Worm (Caenorhabditis elegans) whole organism, L4 larva: ENCODE data around the gene F19C6.4.

Source experiments
- F26F4.8 ChIP-seq: fragments of 200-800 bp; sonication (Bioruptor generic); conservative IDR thresholded peaks from 2 replicates; pipeline ENCODE4 v1.3.6; 2022; ENCODE audit warnings: missing genetic modification characterization, missing compliant biosample characterization
- R02D3.7 ChIP-seq: fragments of 150-350 bp; sonication (generic microtip); optimal IDR thresholded peaks from 3 replicates; lab custom pipeline; 2014; ENCODE audit warnings: missing biosample characterization, missing genetic modification characterization
- T20F7.1 ChIP-seq: fragments of 200-800 bp; sonication (Bioruptor generic); optimal IDR thresholded peaks from 2 replicates; lab custom pipeline; 2018; ENCODE audit warnings: mild to moderate bottlenecking, missing genetic modification characterization, missing compliant biosample characterization
- ZK546.5 ChIP-seq, 2 experiments: sonication (generic microtip); optimal IDR thresholded peaks; 2 replicates each; lab custom pipeline; 2017; ENCODE audit warnings: missing biosample characterization in 2 of 2, missing genetic modification characterization in 2 of 2
- aha-1 ChIP-seq: fragments of 150-350 bp; peaks from one replicate; lab custom pipeline; 2014; ENCODE audit warnings: missing biosample characterization, missing genetic modification characterization
- aly-2 ChIP-seq: sonication (generic microtip); optimal IDR thresholded peaks from 2 replicates; lab custom pipeline; 2018; ENCODE audit warnings: missing biosample characterization, missing genetic modification characterization
- ctbp-1 ChIP-seq: fragments of 200-800 bp; sonication (Bioruptor generic); IDR thresholded peaks from 2 replicates; pipeline ENCODE4 v1.3.6; 2022; ENCODE audit warnings: missing genetic modification reagents, missing genetic modification characterization, missing compliant biosample characterization
- daf-16 ChIP-seq, 3 experiments: sonication (generic microtip); optimal IDR thresholded peaks; 2 replicates each; lab custom pipeline; 2016 to 2017; ENCODE audit warnings: missing genetic modification characterization in 3 of 3, missing genetic modification reagents in 3 of 3, mild to moderate bottlenecking in 2 of 3, missing compliant biosample characterization in 2 of 3, missing biosample characterization in 1 of 3, moderate library complexity in 1 of 3
- daf-19 ChIP-seq: fragments of 200-800 bp; sonication (Bioruptor generic); conservative IDR thresholded peaks from 2 replicates; pipeline ENCODE4 v1.3.6; 2022; ENCODE audit warnings: missing genetic modification characterization, missing compliant biosample characterization
- daf-8 ChIP-seq: fragments of 200-800 bp; sonication (Bioruptor generic); IDR thresholded peaks from 2 replicates; pipeline ENCODE4 v1.3.6; 2022; ENCODE audit warnings: missing genetic modification characterization, missing compliant biosample characterization
- dmd-6 ChIP-seq: fragments of 200-800 bp; sonication (Bioruptor generic); IDR thresholded peaks from 2 replicates; pipeline ENCODE4 v1.3.6; 2022; ENCODE audit warnings: missing genetic modification reagents, missing genetic modification characterization, missing compliant biosample characterization
- dve-1 ChIP-seq: sonication (generic microtip); optimal IDR thresholded peaks from 2 replicates; lab custom pipeline; 2017; ENCODE audit warnings: antibody characterized with exemption, mild to moderate bottlenecking, missing genetic modification characterization, missing compliant biosample characterization; ENCODE audit not compliant: insufficient read depth
- egl-43 ChIP-seq: fragments of 200-800 bp; sonication (Bioruptor generic); IDR thresholded peaks from 2 replicates; pipeline ENCODE4 v1.3.6; 2022; ENCODE audit warnings: missing genetic modification reagents, missing genetic modification characterization, missing compliant biosample characterization
- fos-1 ChIP-seq: fragments of 150-350 bp; optimal IDR thresholded peaks from 2 replicates; lab custom pipeline; 2014; ENCODE audit warnings: missing biosample characterization, missing genetic modification characterization
- hlh-11 ChIP-seq: fragments of 200-800 bp; sonication (Bioruptor generic); optimal IDR thresholded peaks from 2 replicates; lab custom pipeline; 2018; ENCODE audit warnings: mild to moderate bottlenecking, missing genetic modification characterization, missing compliant biosample characterization
- hlh-30 ChIP-seq: sonication (generic microtip); optimal IDR thresholded peaks from 2 replicates; lab custom pipeline; 2017; ENCODE audit warnings: antibody characterized with exemption, mild to moderate bottlenecking, missing genetic modification characterization, missing compliant biosample characterization; ENCODE audit not compliant: insufficient read depth
- lin-1 ChIP-seq: fragments of 200-800 bp; sonication (Bioruptor generic); IDR thresholded peaks from 2 replicates; pipeline ENCODE4 v1.3.6; 2022; ENCODE audit warnings: missing genetic modification reagents, missing genetic modification characterization, missing compliant biosample characterization
- lin-13 ChIP-seq: fragments of 150-350 bp; optimal IDR thresholded peaks from 2 replicates; lab custom pipeline; 2014; ENCODE audit warnings: missing biosample characterization, missing genetic modification reagents, missing genetic modification characterization
- lin-15B ChIP-seq: fragments of 150-350 bp; sonication (generic microtip); optimal IDR thresholded peaks from 3 replicates; lab custom pipeline; 2014; ENCODE audit warnings: missing biosample characterization, missing genetic modification characterization
- lin-29 ChIP-seq: fragments of 200-800 bp; sonication (Bioruptor generic); IDR thresholded peaks from 2 replicates; pipeline ENCODE4 v1.3.6; 2022; ENCODE audit warnings: missing genetic modification reagents, missing genetic modification characterization, missing compliant biosample characterization
- lin-39 ChIP-seq: fragments of 150-350 bp; optimal IDR thresholded peaks from 2 replicates; lab custom pipeline; 2014; ENCODE audit warnings: missing biosample characterization, missing genetic modification reagents, missing genetic modification characterization
- lir-3 ChIP-seq: sonication (generic microtip); optimal IDR thresholded peaks from 2 replicates; lab custom pipeline; 2016; ENCODE audit warnings: mild to moderate bottlenecking, missing genetic modification characterization, missing compliant biosample characterization
- lsy-2 ChIP-seq, 2 experiments: fragments of 150-350 bp in 1 of 2; sonication (generic microtip) in 1 of 2; optimal IDR thresholded peaks; 2 replicates each; lab custom pipeline; 2014 to 2017; ENCODE audit warnings: missing biosample characterization in 2 of 2, missing genetic modification characterization in 2 of 2
- madf-5 ChIP-seq, 2 experiments: fragments of 200-800 bp; sonication (Bioruptor generic); IDR thresholded peaks; 2 replicates each; pipeline ENCODE4 v1.3.6; 2022; ENCODE audit warnings: missing compliant biosample characterization in 2 of 2, missing genetic modification characterization in 2 of 2
- madf-9 ChIP-seq: fragments of 200-800 bp; sonication (Bioruptor generic); conservative IDR thresholded peaks from 2 replicates; pipeline ENCODE4 v1.3.6; 2022; ENCODE audit warnings: missing genetic modification reagents, missing genetic modification characterization, missing compliant biosample characterization
- mep-1 ChIP-seq: fragments of 150-350 bp; sonication (generic microtip); optimal IDR thresholded peaks from 3 replicates; lab custom pipeline; 2014; ENCODE audit warnings: missing biosample characterization, missing genetic modification characterization
- mxl-2 ChIP-seq: fragments of 200-800 bp; sonication (Bioruptor generic); conservative IDR thresholded peaks from 2 replicates; pipeline ENCODE4 v1.3.6; 2022; ENCODE audit warnings: missing genetic modification reagents, missing genetic modification characterization, missing compliant biosample characterization
- mxl-3 ChIP-seq: fragments of 200-800 bp; sonication (Bioruptor generic); optimal IDR thresholded peaks from 2 replicates; lab custom pipeline; 2018; ENCODE audit warnings: mild to moderate bottlenecking, missing genetic modification characterization, missing compliant biosample characterization
- nhr-10 ChIP-seq: fragments of 150-350 bp; optimal IDR thresholded peaks from 2 replicates; lab custom pipeline; 2014; ENCODE audit warnings: missing biosample characterization, missing genetic modification characterization
- nhr-102 ChIP-seq: sonication (generic microtip); optimal IDR thresholded peaks from 2 replicates; lab custom pipeline; 2016; ENCODE audit warnings: mild to moderate bottlenecking, missing genetic modification characterization, moderate library complexity, missing compliant biosample characterization
- nhr-28 ChIP-seq: fragments of 150-350 bp; optimal IDR thresholded peaks from 2 replicates; lab custom pipeline; 2014; ENCODE audit warnings: missing biosample characterization, missing genetic modification characterization
- nhr-41 ChIP-seq: fragments of 200-800 bp; sonication (Bioruptor generic); IDR thresholded peaks from 2 replicates; pipeline ENCODE4 v1.3.6; 2022; ENCODE audit warnings: missing genetic modification reagents, missing genetic modification characterization, missing compliant biosample characterization
- nhr-48 ChIP-seq: sonication (generic microtip); optimal IDR thresholded peaks from 2 replicates; lab custom pipeline; 2016; ENCODE audit warnings: mild to moderate bottlenecking, missing genetic modification characterization, missing compliant biosample characterization
- nhr-77 ChIP-seq: fragments of 150-350 bp; optimal IDR thresholded peaks from 2 replicates; lab custom pipeline; 2014; ENCODE audit warnings: missing biosample characterization, missing genetic modification characterization
- php-3 ChIP-seq: fragments of 200-800 bp; sonication (Bioruptor generic); IDR thresholded peaks from 2 replicates; pipeline ENCODE4 v1.3.6; 2022; ENCODE audit warnings: missing genetic modification reagents, missing genetic modification characterization, missing compliant biosample characterization
- saeg-2 ChIP-seq: fragments of 200-800 bp; sonication (Bioruptor generic); IDR thresholded peaks from 2 replicates; pipeline ENCODE4 v1.3.6; 2022; ENCODE audit warnings: missing genetic modification reagents, missing genetic modification characterization, missing compliant biosample characterization
- snpc-1.2 ChIP-seq: fragments of 200-800 bp; sonication (Bioruptor generic); IDR thresholded peaks from 2 replicates; pipeline ENCODE4 v1.3.6; 2022; ENCODE audit warnings: missing genetic modification reagents, missing genetic modification characterization, missing compliant biosample characterization
- spr-1 ChIP-seq: sonication (generic microtip); optimal IDR thresholded peaks from 2 replicates; lab custom pipeline; 2016; ENCODE audit warnings: mild to moderate bottlenecking, missing genetic modification characterization, missing compliant biosample characterization
- tag-97 ChIP-seq: fragments of 200-800 bp; sonication (Bioruptor generic); IDR thresholded peaks from 2 replicates; pipeline ENCODE4 v1.3.6; 2022; ENCODE audit warnings: missing genetic modification characterization, missing compliant biosample characterization
- unc-62 ChIP-seq, 3 experiments: fragments of 150-350 bp in 1 of 3; sonication (generic microtip); optimal IDR thresholded peaks in 2 of 3; peaks in 1 of 3; 1 replicate in 1 of 3; 2 replicates in 2 of 3; lab custom pipeline; 2014 to 2017; ENCODE audit warnings: missing biosample characterization in 3 of 3, missing genetic modification characterization in 3 of 3, missing genetic modification reagents in 3 of 3, missing genotype in 1 of 3
- vab-7 ChIP-seq: fragments of 200-800 bp; sonication (Bioruptor generic); IDR thresholded peaks from 2 replicates; pipeline ENCODE4 v1.3.6; 2022; ENCODE audit warnings: missing genetic modification reagents, missing genetic modification characterization, missing compliant biosample characterization
- zfp-3 ChIP-seq: fragments of 200-800 bp; sonication (Bioruptor generic); conservative IDR thresholded peaks from 2 replicates; pipeline ENCODE4 v1.3.6; 2022; ENCODE audit warnings: missing genetic modification reagents, missing genetic modification characterization, missing compliant biosample characterization
- zip-2 ChIP-seq: fragments of 150-350 bp; optimal IDR thresholded peaks from 2 replicates; lab custom pipeline; 2014; ENCODE audit warnings: missing biosample characterization, missing genetic modification characterization
- ztf-11 ChIP-seq: fragments of 150-350 bp; optimal IDR thresholded peaks from 2 replicates; lab custom pipeline; 2014; ENCODE audit warnings: missing biosample characterization, missing genetic modification characterization

The F19C6.4 gene

ce11 chrX:10054410-10054800 lies 36.6 kb upstream of the F19C6.4 start:
- TF ChIP-seq egl-43 (GFP tag; lab: Robert Waterston, UW): no peak
- peak; percentile 55 for TF ChIP-seq dmd-6 (GFP tag; lab: Robert Waterston, UW)
- TF ChIP-seq lsy-2 (tag; optimal IDR thresholded peaks at IDR 0.05; lab: Kevin White, UChicago): peak in 1 of 2 experiments; percentile 16
- TF ChIP-seq dve-1 (tag; lab: Kevin White, UChicago): peak; percentile 25
- TF ChIP-seq nhr-10 (tag; lab: Kevin White, UChicago): no peak
- TF ChIP-seq mxl-3 (GFP tag; lab: Kevin White, UChicago): peak; percentile 65
- peak; percentile 2 for TF ChIP-seq nhr-102 (tag; lab: Kevin White, UChicago)
- TF ChIP-seq T20F7.1 (GFP tag; lab: Kevin White, UChicago): peak; percentile 18
- TF ChIP-seq aha-1 (tag; lab: Kevin White, UChicago): peak; percentile 13
- TF ChIP-seq, all 104 proteins: peak for 7

ce11 chrX:10053742-10054409 lies 36.1 kb upstream of the F19C6.4 start, which contains the start of gene cbs-1:
Gene cbs-1 (plus strand): TSS chrX:10054275.
- no peak for TF ChIP-seq madf-9
- TF ChIP-seq unc-62 (GFP tag; optimal IDR thresholded peaks at IDR 0.05 in 1 of 2; lab: Kevin White, UChicago): peak in 1 of 2 experiments; percentile 86
- no peak for TF ChIP-seq unc-62 (tag; optimal IDR thresholded peaks at IDR 0.05; lab: Kevin White, UChicago)
- TF ChIP-seq nhr-28 (tag; lab: Kevin White, UChicago): peak; percentile 5
- peak; percentile 89 for TF ChIP-seq php-3 (GFP tag; lab: Robert Waterston, UW)
- no peak for TF ChIP-seq saeg-2
- TF ChIP-seq daf-16 (GFP tag; optimal IDR thresholded peaks at IDR 0.05; lab: Kevin White, UChicago): no peak
- TF ChIP-seq daf-16 (tag; optimal IDR thresholded peaks at IDR 0.05; lab: Kevin White, UChicago): peak; percentile 82
- TF ChIP-seq hlh-11 (tag; lab: Kevin White, UChicago): peak; percentile 29
- peak; percentile 15; the same call in 1 of the 2 replicates for TF ChIP-seq dmd-6 (GFP tag; lab: Robert Waterston, UW)
- peak; percentile 76 for TF ChIP-seq dve-1 (tag; lab: Kevin White, UChicago)
- TF ChIP-seq zfp-3 (GFP tag; lab: Robert Waterston, UW): no peak
- peak; percentile 12 for TF ChIP-seq nhr-48 (tag; lab: Kevin White, UChicago)
- peak; percentile 0 for TF ChIP-seq hlh-30 (tag; lab: Kevin White, UChicago)
- TF ChIP-seq daf-19: no peak
- TF ChIP-seq, all 104 proteins: peak for 9

ce11 chrX:10051625-10052024 lies 33.8 kb upstream of the F19C6.4 start:
- TF ChIP-seq aha-1 (tag; lab: Kevin White, UChicago) (peak; percentile 100), hlh-11 (tag; lab: Kevin White, UChicago) (peak; percentile 91), hlh-30 (tag; lab: Kevin White, UChicago) (peak; percentile 86), nhr-102 (tag; lab: Kevin White, UChicago) (peak; percentile 73), ctbp-1 (GFP tag; lab: Robert Waterston, UW) (no peak), lin-15B (tag; lab: Kevin White, UChicago) (no peak), lin-39 (tag; lab: Kevin White, UChicago) (no peak), spr-1 (tag; lab: Kevin White, UChicago) (peak; percentile 33), lsy-2 (tag; optimal IDR thresholded peaks at IDR 0.05; lab: Kevin White, UChicago) (no peak), lir-3 (tag; lab: Kevin White, UChicago) (no peak), dmd-6 (GFP tag; lab: Robert Waterston, UW) (peak; percentile 90), ZK546.5 (tag; optimal IDR thresholded peaks at IDR 0.05; lab: Kevin White, UChicago) (no peak), ztf-11 (tag; lab: Kevin White, UChicago) (no peak), mxl-2 (0 out of 2 replicates have a peak, but pooled peaks have one; percentile 51), lin-29 (no peak), lin-13 (peak; percentile 33), fos-1 (tag; lab: Kevin White, UChicago) (no peak), nhr-77 (tag; lab: Kevin White, UChicago) (peak; percentile 57), R02D3.7 (tag; lab: Kevin White, UChicago) (no peak), madf-9 (no peak), snpc-1.2 (no peak), madf-5 (GFP tag; IDR thresholded peaks at IDR 0.05; lab: Robert Waterston, UW) (no peak), tag-97 (GFP tag; lab: Robert Waterston, UW) (no peak), aly-2 (tag; lab: Kevin White, UChicago) (no peak), mep-1 (peak; percentile 62), vab-7 (GFP tag; lab: Robert Waterston, UW) (no peak), daf-8 (GFP tag; lab: Robert Waterston, UW) (no peak), F26F4.8 (GFP tag; lab: Robert Waterston, UW) (no peak), nhr-41 (GFP tag; lab: Robert Waterston, UW) (no peak), zip-2 (peak; percentile 43), lin-1 (GFP tag; lab: Robert Waterston, UW) (peak; percentile 69; the same call in 1 of the 2 replicates), nhr-10 (tag; lab: Kevin White, UChicago) (peak; percentile 47)
